Worm (Caenorhabditis elegans): ENCODE results near the gene ttr-54.

ce11 chrIV:10161706-10162105, 6.1 kb downstream of the ttr-54 start, which contains the start of gene pps-1:
- TF ChIP-seq lin-15B (tag; optimal IDR thresholded peaks at IDR 0.05) (no peak), ama-1 (optimal IDR thresholded peaks at IDR 0.05) (no peak)
